Worm (Caenorhabditis elegans): ENCODE results near the gene dml-1.

ce11 chrIV:2928409-2928808, 41.7 kb downstream of the dml-1 start, which contains the start of gene manf-1:
- TF ChIP-seq cog-1 (tag; optimal IDR thresholded peaks at IDR 0.05) (no peak), ztf-29 (GFP tag; IDR thresholded peaks at IDR 0.05) (no peak), T22C8.4 (GFP tag; IDR thresholded peaks at IDR 0.05) (no peak), tab-1 (GFP tag; IDR thresholded peaks at IDR 0.05) (no peak)
